Fruit fly (Drosophila melanogaster) whole organism, embryonic: Measurements from ENCODE around the gene CG10738.

Experiments
- Antp ChIP-seq: fragments of 200-800 bp; sonication (Bioruptor generic); optimal IDR thresholded peaks from 3 replicates; lab custom pipeline; 2016; ENCODE audit warnings: missing biosample characterization, missing genetic modification characterization
- C15 ChIP-seq: fragments of 200-800 bp; sonication (Bioruptor generic); IDR thresholded peaks from 3 replicates; pipeline ENCODE4 v1.3.6; 2022; ENCODE audit warnings: missing biosample characterization, missing genetic modification characterization
- CG10654 ChIP-seq: fragments of 200-800 bp; sonication (Bioruptor generic); optimal IDR thresholded peaks from 2 replicates; lab custom pipeline; 2016; ENCODE audit warnings: missing biosample characterization, missing genetic modification characterization
- CG12769 ChIP-seq: fragments of 200-800 bp; sonication (Bioruptor generic); optimal IDR thresholded peaks from 2 replicates; lab custom pipeline; 2019; ENCODE audit warnings: missing biosample characterization, mild to moderate bottlenecking, missing genetic modification characterization, moderate library complexity
- CG15073 ChIP-seq: fragments of 200-800 bp; sonication (Bioruptor generic); optimal IDR thresholded peaks from 2 replicates; lab custom pipeline; 2016; ENCODE audit warnings: missing biosample characterization, missing genetic modification characterization
- CG15601 ChIP-seq: fragments of 200-800 bp; sonication (Bioruptor generic); optimal IDR thresholded peaks from 3 replicates; lab custom pipeline; 2019; ENCODE audit warnings: missing biosample characterization, mild to moderate bottlenecking, missing genetic modification characterization, moderate library complexity
- CG1602 ChIP-seq: fragments of 200-800 bp; sonication (Bioruptor generic); optimal IDR thresholded peaks from 3 replicates; lab custom pipeline; 2016; ENCODE audit warnings: missing biosample characterization, missing genetic modification characterization
- CG16779 ChIP-seq: fragments of 200-800 bp; sonication (Bioruptor generic); IDR thresholded peaks from 2 replicates; pipeline ENCODE4 v1.3.6; 2022; ENCODE audit warnings: missing biosample characterization, missing genetic modification characterization
- CG2712 ChIP-seq: fragments of 200-800 bp; optimal IDR thresholded peaks from 3 replicates; lab custom pipeline; 2019; ENCODE audit warnings: missing biosample characterization, mild to moderate bottlenecking, missing genetic modification characterization, moderate library complexity
- CG33213 ChIP-seq: fragments of 200-800 bp; sonication (Bioruptor generic); optimal IDR thresholded peaks from 3 replicates; lab custom pipeline; 2016; ENCODE audit warnings: missing biosample characterization, missing genetic modification characterization
- CG3847 ChIP-seq: fragments of 200-800 bp; sonication (Bioruptor generic); IDR thresholded peaks from 2 replicates; pipeline ENCODE4 v1.3.6; 2022; ENCODE audit warnings: missing biosample characterization, missing genetic modification characterization
- CG4360 ChIP-seq: fragments of 200-800 bp; sonication (Bioruptor generic); IDR thresholded peaks from 2 replicates; pipeline ENCODE4 v1.3.6; 2022; ENCODE audit warnings: missing biosample characterization, missing genetic modification characterization
- CG4820 ChIP-seq: fragments of 200-800 bp; sonication (Bioruptor generic); optimal IDR thresholded peaks from 3 replicates; lab custom pipeline; 2016; ENCODE audit warnings: missing biosample characterization, missing genetic modification characterization
- CG5180 ChIP-seq: fragments of 200-800 bp; sonication (Bioruptor generic); optimal IDR thresholded peaks from 3 replicates; lab custom pipeline; 2017; ENCODE audit warnings: missing biosample characterization, missing genetic modification characterization, mild to moderate bottlenecking, moderate library complexity, missing genetic modification reagents
- CG5953 ChIP-seq: fragments of 200-800 bp; sonication (Bioruptor generic); IDR thresholded peaks from 2 replicates; pipeline ENCODE4 v1.3.6; 2022; ENCODE audit warnings: missing biosample characterization, missing genetic modification characterization
- CG6175 ChIP-seq: fragments of 200-800 bp; sonication (Bioruptor generic); IDR thresholded peaks from 3 replicates; pipeline ENCODE4 v1.3.6; 2022; ENCODE audit warnings: missing biosample characterization, missing genetic modification characterization
- CG8089 ChIP-seq: fragments of 200-800 bp; sonication (Bioruptor generic); optimal IDR thresholded peaks from 3 replicates; lab custom pipeline; 2016; ENCODE audit warnings: missing biosample characterization, missing genetic modification characterization
- CG8290 ChIP-seq, 3 experiments: fragments of 200-800 bp; sonication (Bioruptor generic); optimal IDR thresholded peaks; 2 replicates each; lab custom pipeline; 2016 to 2019; ENCODE audit warnings: missing biosample characterization in 3 of 3, missing genetic modification characterization in 3 of 3, mild to moderate bottlenecking in 2 of 3, moderate library complexity in 1 of 3
- CG9437 ChIP-seq: fragments of 200-800 bp; sonication (Bioruptor generic); optimal IDR thresholded peaks from 2 replicates; lab custom pipeline; 2018; ENCODE audit warnings: missing biosample characterization, mild to moderate bottlenecking, missing genetic modification characterization
- CkIIα-i1 ChIP-seq: fragments of 200-800 bp; sonication (Bioruptor generic); IDR thresholded peaks from 2 replicates; pipeline ENCODE4 v1.3.6; 2022; ENCODE audit warnings: missing biosample characterization, missing genetic modification characterization
- Dbx ChIP-seq: fragments of 200-800 bp; sonication (Bioruptor generic); IDR thresholded peaks from 3 replicates; pipeline ENCODE4 v1.3.6; 2022; ENCODE audit warnings: missing biosample characterization, missing genetic modification characterization
- Drgx ChIP-seq: fragments of 200-800 bp; sonication (Bioruptor generic); IDR thresholded peaks from 2 replicates; pipeline ENCODE4 v1.3.6; 2022; ENCODE audit warnings: missing biosample characterization, missing genetic modification characterization
- E2f1 ChIP-seq: fragments of 200-800 bp; sonication (Bioruptor generic); IDR thresholded peaks from 2 replicates; pipeline ENCODE4 v1.3.6; 2022; ENCODE audit warnings: missing biosample characterization, missing genetic modification characterization
- Ets97D ChIP-seq: fragments of 200-800 bp; sonication (Bioruptor generic); optimal IDR thresholded peaks from 3 replicates; lab custom pipeline; 2016; ENCODE audit warnings: missing biosample characterization, missing genetic modification characterization
- H15 ChIP-seq: fragments of 200-800 bp; sonication (Bioruptor generic); IDR thresholded peaks from 3 replicates; pipeline ENCODE4 v1.3.6; 2022; ENCODE audit warnings: missing biosample characterization, missing genetic modification characterization
- HLH54F ChIP-seq: fragments of 200-800 bp; sonication (Bioruptor generic); optimal IDR thresholded peaks from 3 replicates; lab custom pipeline; 2016; ENCODE audit warnings: missing biosample characterization, missing genetic modification characterization
- Hsf ChIP-seq: fragments of 200-800 bp; sonication (Bioruptor generic); optimal IDR thresholded peaks from 3 replicates; lab custom pipeline; 2016; ENCODE audit warnings: missing biosample characterization, missing genetic modification characterization
- MBD-R2 ChIP-seq: fragments of 200-800 bp; sonication (Bioruptor generic); IDR thresholded peaks from 2 replicates; pipeline ENCODE4 v1.3.6; 2022; ENCODE audit warnings: missing biosample characterization, missing genetic modification characterization
- Med ChIP-seq: fragments of 200-800 bp; sonication (Bioruptor generic); peaks from one replicate; lab custom pipeline; 2016; ENCODE audit warnings: missing biosample characterization, missing genetic modification characterization, mild to moderate bottlenecking, inconsistent platforms, moderate library complexity
- Nf-YA ChIP-seq: fragments of 200-800 bp; sonication (Bioruptor generic); IDR thresholded peaks from 2 replicates; pipeline ENCODE4 v1.3.6; 2022; ENCODE audit warnings: missing biosample characterization, missing genetic modification characterization
- PHDP ChIP-seq: fragments of 200-800 bp; sonication (Bioruptor generic); optimal IDR thresholded peaks from 3 replicates; lab custom pipeline; 2018; ENCODE audit warnings: missing biosample characterization, mild to moderate bottlenecking, missing genetic modification characterization, moderate library complexity
- Trl ChIP-seq, 3 experiments: fragments of >200 bp in 2 of 3; fragments of 200-800 bp in 1 of 3; sonication (Bioruptor generic) in 1 of 3; optimal IDR thresholded peaks; 2 replicates in 1 of 3; 3 replicates in 2 of 3; lab custom pipeline; 2016 to 2017; ENCODE audit warnings: missing biosample characterization in 1 of 3, missing genetic modification characterization in 1 of 3
- YL-1 ChIP-seq: fragments of 200-800 bp; sonication (Bioruptor generic); optimal IDR thresholded peaks from 3 replicates; lab custom pipeline; 2017; ENCODE audit warnings: missing biosample characterization, mild to moderate bottlenecking, missing genetic modification characterization
- ab ChIP-seq: fragments of 200-800 bp; sonication (Bioruptor generic); optimal IDR thresholded peaks from 2 replicates; lab custom pipeline; 2016; ENCODE audit warnings: missing biosample characterization, missing genetic modification characterization
- az2 ChIP-seq: fragments of 200-800 bp; sonication (Bioruptor generic); optimal IDR thresholded peaks from 3 replicates; lab custom pipeline; 2016; ENCODE audit warnings: missing biosample characterization, missing genetic modification characterization
- bsh ChIP-seq, 2 experiments: fragments of 200-800 bp; sonication (Bioruptor generic); optimal IDR thresholded peaks; 2 replicates each; lab custom pipeline; 2017 to 2018; ENCODE audit warnings: mild to moderate bottlenecking in 2 of 2, missing biosample characterization in 2 of 2, missing genetic modification characterization in 2 of 2, moderate library complexity in 1 of 2
- chif ChIP-seq, 2 experiments: fragments of 200-800 bp; sonication (Bioruptor generic); optimal IDR thresholded peaks; 3 replicates each; lab custom pipeline; 2016; ENCODE audit warnings: missing biosample characterization in 2 of 2, missing genetic modification characterization in 2 of 2
- gfzf ChIP-seq: fragments of 200-800 bp; sonication (Bioruptor generic); optimal IDR thresholded peaks from 2 replicates; lab custom pipeline; 2016; ENCODE audit warnings: missing biosample characterization, mild to moderate bottlenecking, missing genetic modification characterization, moderate library complexity
- hb ChIP-seq: fragments of 200-800 bp; sonication (Bioruptor generic); IDR thresholded peaks from 3 replicates; pipeline ENCODE4 v1.3.6; 2022; ENCODE audit warnings: missing biosample characterization, missing genetic modification characterization; ENCODE audit not compliant: partially characterized antibody
- ind ChIP-seq: fragments of 200-800 bp; sonication (Bioruptor generic); optimal IDR thresholded peaks from 3 replicates; lab custom pipeline; 2016; ENCODE audit warnings: missing biosample characterization, missing genetic modification characterization
- jing ChIP-seq: fragments of 200-800 bp; sonication (Bioruptor generic); optimal IDR thresholded peaks from 2 replicates; lab custom pipeline; 2018; ENCODE audit warnings: missing biosample characterization, mild to moderate bottlenecking, missing genetic modification characterization
- jumu ChIP-seq: fragments of 200-800 bp; sonication (Bioruptor generic); optimal IDR thresholded peaks from 3 replicates; lab custom pipeline; 2016; ENCODE audit warnings: missing biosample characterization, missing genetic modification characterization
- lbe ChIP-seq: fragments of 200-800 bp; sonication (Bioruptor generic); optimal IDR thresholded peaks from 2 replicates; lab custom pipeline; 2016; ENCODE audit warnings: missing biosample characterization, mild to moderate bottlenecking, missing genetic modification characterization
- maf-S ChIP-seq: fragments of 200-800 bp; sonication (Bioruptor generic); optimal IDR thresholded peaks from 2 replicates; lab custom pipeline; 2016; ENCODE audit warnings: missing biosample characterization, missing genetic modification characterization
- otp ChIP-seq: fragments of 200-800 bp; sonication (Bioruptor generic); IDR thresholded peaks from 3 replicates; pipeline ENCODE4, ENCODE4 v1.3.6; 2022; ENCODE audit warnings: missing biosample characterization, missing genetic modification characterization
- pho ChIP-seq: fragments of 200-800 bp; sonication (Bioruptor generic); optimal IDR thresholded peaks from 2 replicates; lab custom pipeline; 2016; ENCODE audit warnings: missing biosample characterization, missing genetic modification characterization
- phol ChIP-seq: fragments of 200-800 bp; sonication (Bioruptor generic); optimal IDR thresholded peaks from 3 replicates; lab custom pipeline; 2018; ENCODE audit warnings: missing biosample characterization, mild to moderate bottlenecking, missing genetic modification characterization, moderate library complexity
- rib ChIP-seq: fragments of 200-800 bp; sonication (Bioruptor generic); IDR thresholded peaks from 2 replicates; pipeline ENCODE4 v1.3.6; 2022; ENCODE audit warnings: missing biosample characterization, missing genetic modification characterization
- slou ChIP-seq: fragments of 200-800 bp; sonication (Bioruptor generic); optimal IDR thresholded peaks from 3 replicates; lab custom pipeline; 2016; ENCODE audit warnings: missing biosample characterization, missing genetic modification characterization
- tin ChIP-seq: fragments of 200-800 bp; sonication (Bioruptor generic); optimal IDR thresholded peaks from 3 replicates; lab custom pipeline; 2016; ENCODE audit warnings: missing biosample characterization, missing genetic modification characterization
- twi ChIP-seq: fragments of 200-800 bp; optimal IDR thresholded peaks from 2 replicates; lab custom pipeline; 2019; ENCODE audit warnings: missing biosample characterization, mild to moderate bottlenecking, missing genetic modification characterization, moderate library complexity

Gene CG10738

DNA sequence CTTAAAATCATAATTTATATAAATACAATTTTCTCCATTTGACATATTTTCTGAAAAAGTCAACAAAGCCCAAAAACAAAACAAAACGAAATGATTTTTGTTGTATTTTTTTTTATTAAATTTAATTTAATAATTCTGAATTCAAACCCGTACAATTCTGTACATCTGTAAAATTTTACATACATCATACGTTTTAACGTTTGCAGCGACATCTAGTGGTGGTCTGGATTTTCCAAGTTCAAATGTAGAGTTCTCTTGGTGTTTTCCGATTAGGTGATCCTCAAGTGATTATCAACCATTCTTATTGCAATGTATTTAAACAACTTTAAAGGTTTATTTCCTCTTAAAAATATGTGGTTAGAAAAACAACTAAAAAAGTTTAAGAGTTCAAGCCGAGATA is 39.6 kb upstream of the CG10738 start (continued):
- TF ChIP-seq CG8089 (peak; percentile 14), Nf-YA (GFP tag; lab: Robert Waterston, UW) (no peak), tin (GFP tag; lab: Kevin White, UChicago) (peak; percentile 43), CG8290 (GFP tag; optimal IDR thresholded peaks at IDR 0.05; lab: Kevin White, UChicago) (peak; percentile 26), CG8290 (tag; optimal IDR thresholded peaks at IDR 0.05; lab: Kevin White, UChicago) (no peak), CG15073 (GFP tag; lab: Kevin White, UChicago) (no peak), CG12769 (tag; lab: Kevin White, UChicago) (peak; percentile 22), HLH54F (no peak), Med (GFP tag; lab: Kevin White, UChicago) (peak; percentile 90), E2f1 (GFP tag; lab: Robert Waterston, UW) (no peak), phol (peak; percentile 42), PHDP (tag; lab: Kevin White, UChicago) (peak; percentile 13), CG33213 (GFP tag; lab: Kevin White, UChicago) (peak; percentile 49), otp (no peak), CG3847 (no peak), gfzf (peak; percentile 7), MBD-R2 (GFP tag; lab: Robert Waterston, UW) (peak; percentile 17; the same call in 1 of the 2 replicates), Hsf (peak; percentile 50), az2 (GFP tag; lab: Kevin White, UChicago) (peak; percentile 40), YL-1 (GFP tag; lab: Kevin White, UChicago) (no peak), lbe (GFP tag; lab: Kevin White, UChicago) (no peak), ab (GFP tag; lab: Kevin White, UChicago) (no peak), CG4360 (GFP tag; lab: Robert Waterston, UW) (no peak), Dbx (GFP tag; lab: Robert Waterston, UW) (peak; percentile 28; the same call in 1 of the 3 replicates), Ets97D (GFP tag; lab: Kevin White, UChicago) (peak; percentile 14), hb (no peak), Drgx (GFP tag; lab: Robert Waterston, UW) (no peak), CG2712 (tag; lab: Kevin White, UChicago) (peak; percentile 61), CG6175 (no peak), jing (GFP tag; lab: Kevin White, UChicago) (peak; percentile 6), CG5180 (no peak), CG10654 (GFP tag; lab: Kevin White, UChicago) (peak; percentile 33), Trl (optimal IDR thresholded peaks at IDR 0.05; lab: Kevin White, UChicago) (no peak), Trl (GFP tag; optimal IDR thresholded peaks at IDR 0.05; lab: Kevin White, UChicago) (peak; percentile 1), H15 (GFP tag; lab: Robert Waterston, UW) (0 out of 3 replicates have a peak, but pooled peaks have one; percentile 9), bsh (GFP tag; optimal IDR thresholded peaks at IDR 0.05; lab: Kevin White, UChicago) (peak in 1 of 2 experiments; percentile 16), rib (no peak), CkIIα-i1 (GFP tag; lab: Robert Waterston, UW) (no peak), CG4820 (GFP tag; lab: Kevin White, UChicago) (peak; percentile 41), jumu (GFP tag; lab: Kevin White, UChicago) (peak; percentile 15), maf-S (no peak), C15 (GFP tag; lab: Robert Waterston, UW) (no peak), CG16779 (GFP tag; lab: Robert Waterston, UW) (no peak), twi (peak; percentile 6), CG15601 (tag; lab: Kevin White, UChicago) (peak; percentile 37), CG5953 (GFP tag; lab: Robert Waterston, UW) (no peak), ind (GFP tag; lab: Kevin White, UChicago) (peak; percentile 33), pho (no peak), slou (GFP tag; lab: Kevin White, UChicago) (no peak), CG1602 (peak; percentile 43), chif (GFP tag; optimal IDR thresholded peaks at IDR 0.05; lab: Kevin White, UChicago) (peak in 1 of 2 experiments; percentile 66), Antp (GFP tag; lab: Kevin White, UChicago) (peak; percentile 20), CG9437 (GFP tag; lab: Kevin White, UChicago) (no peak)
